Worm (Caenorhabditis elegans) whole organism, L4 larva: ENCODE data around the gene gos-28.
A peak's percentile ranks its signal among the peaks of the same experiment; 100 is the strongest.

Experiments used
- F37D6.2 ChIP-seq: sonication (generic microtip); optimal IDR thresholded peaks from 2 replicates; lab custom pipeline; 2016; ENCODE audit warnings: mild to moderate bottlenecking, missing genetic modification characterization, missing compliant biosample characterization
- T20F7.1 ChIP-seq: fragments of 200-800 bp; sonication (Bioruptor generic); optimal IDR thresholded peaks from 2 replicates; lab custom pipeline; 2018; ENCODE audit warnings: mild to moderate bottlenecking, missing genetic modification characterization, missing compliant biosample characterization
- ZK337.2 ChIP-seq: fragments of 200-800 bp; sonication (Bioruptor generic); IDR thresholded peaks from 2 replicates; pipeline ENCODE4 v1.3.6; 2022; ENCODE audit warnings: missing genetic modification reagents, missing genetic modification characterization, missing compliant biosample characterization
- ZK546.5 ChIP-seq, 2 experiments: sonication (generic microtip); optimal IDR thresholded peaks; 2 replicates each; lab custom pipeline; 2017; ENCODE audit warnings: missing biosample characterization in 2 of 2, missing genetic modification characterization in 2 of 2
- aha-1 ChIP-seq: fragments of 150-350 bp; peaks from one replicate; lab custom pipeline; 2014; ENCODE audit warnings: missing biosample characterization, missing genetic modification characterization
- arid-1 ChIP-seq: fragments of 200-800 bp; sonication (Bioruptor generic); conservative IDR thresholded peaks from 2 replicates; pipeline ENCODE4 v1.3.6; 2022; ENCODE audit warnings: missing genetic modification reagents, missing genetic modification characterization, missing compliant biosample characterization
- ceh-20 ChIP-seq: fragments of 200-800 bp; sonication (Bioruptor generic); IDR thresholded peaks from 2 replicates; pipeline ENCODE4 v1.3.6; 2022; ENCODE audit warnings: missing genetic modification reagents, missing genetic modification characterization, missing compliant biosample characterization
- ceh-28 ChIP-seq: fragments of 150-350 bp; optimal IDR thresholded peaks from 2 replicates; lab custom pipeline; 2014; ENCODE audit warnings: missing biosample characterization, missing genetic modification reagents, missing genetic modification characterization
- ceh-32 ChIP-seq: sonication (generic microtip); optimal IDR thresholded peaks from 2 replicates; lab custom pipeline; 2016; ENCODE audit warnings: mild to moderate bottlenecking, missing genetic modification characterization, missing compliant biosample characterization; ENCODE audit not compliant: poor library complexity
- ceh-62 ChIP-seq: sonication (generic microtip); optimal IDR thresholded peaks from 2 replicates; lab custom pipeline; 2017; ENCODE audit warnings: missing biosample characterization, missing genetic modification characterization
- ceh-82 ChIP-seq: sonication (generic microtip); optimal IDR thresholded peaks from 2 replicates; lab custom pipeline; 2017; ENCODE audit warnings: missing biosample characterization, missing genetic modification characterization
- daf-16 ChIP-seq, 3 experiments: sonication (generic microtip); optimal IDR thresholded peaks; 2 replicates each; lab custom pipeline; 2016 to 2017; ENCODE audit warnings: missing genetic modification characterization in 3 of 3, missing genetic modification reagents in 3 of 3, mild to moderate bottlenecking in 2 of 3, missing compliant biosample characterization in 2 of 3, missing biosample characterization in 1 of 3, moderate library complexity in 1 of 3
- dmd-6 ChIP-seq: fragments of 200-800 bp; sonication (Bioruptor generic); IDR thresholded peaks from 2 replicates; pipeline ENCODE4 v1.3.6; 2022; ENCODE audit warnings: missing genetic modification reagents, missing genetic modification characterization, missing compliant biosample characterization
- dpl-1 ChIP-seq: fragments of 150-350 bp; optimal IDR thresholded peaks from 2 replicates; lab custom pipeline; 2014; ENCODE audit warnings: missing biosample characterization, missing genetic modification reagents, missing genetic modification characterization
- duxl-1 ChIP-seq: sonication (generic microtip); optimal IDR thresholded peaks from 2 replicates; lab custom pipeline; 2016; ENCODE audit warnings: mild to moderate bottlenecking, missing genetic modification characterization, moderate library complexity, missing compliant biosample characterization; ENCODE audit not compliant: poor library complexity
- dve-1 ChIP-seq: sonication (generic microtip); optimal IDR thresholded peaks from 2 replicates; lab custom pipeline; 2017; ENCODE audit warnings: antibody characterized with exemption, mild to moderate bottlenecking, missing genetic modification characterization, missing compliant biosample characterization; ENCODE audit not compliant: insufficient read depth
- egl-27 ChIP-seq: sonication (generic microtip); optimal IDR thresholded peaks from 3 replicates; lab custom pipeline; 2017; ENCODE audit warnings: missing biosample characterization, missing genetic modification reagents, missing genetic modification characterization
- egl-43 ChIP-seq: fragments of 200-800 bp; sonication (Bioruptor generic); IDR thresholded peaks from 2 replicates; pipeline ENCODE4 v1.3.6; 2022; ENCODE audit warnings: missing genetic modification reagents, missing genetic modification characterization, missing compliant biosample characterization
- gei-8 ChIP-seq: fragments of 200-800 bp; sonication (Bioruptor generic); optimal IDR thresholded peaks from 2 replicates; lab custom pipeline; 2018; ENCODE audit warnings: mild to moderate bottlenecking, missing genetic modification characterization, missing compliant biosample characterization
- hif-1 ChIP-seq, 2 experiments: sonication (generic microtip); optimal IDR thresholded peaks; 2 replicates each; lab custom pipeline; 2016 to 2017; ENCODE audit warnings: missing compliant biosample characterization in 2 of 2, missing genetic modification characterization in 2 of 2, missing genetic modification reagents in 2 of 2, missing genotype in 2 of 2, mild to moderate bottlenecking in 1 of 2
- hlh-11 ChIP-seq: fragments of 200-800 bp; sonication (Bioruptor generic); optimal IDR thresholded peaks from 2 replicates; lab custom pipeline; 2018; ENCODE audit warnings: mild to moderate bottlenecking, missing genetic modification characterization, missing compliant biosample characterization
- hlh-30 ChIP-seq: sonication (generic microtip); optimal IDR thresholded peaks from 2 replicates; lab custom pipeline; 2017; ENCODE audit warnings: antibody characterized with exemption, mild to moderate bottlenecking, missing genetic modification characterization, missing compliant biosample characterization; ENCODE audit not compliant: insufficient read depth
- hmg-1.1 ChIP-seq: fragments of 200-800 bp; sonication (Bioruptor generic); IDR thresholded peaks from 2 replicates; pipeline ENCODE4 v1.3.6; 2022; ENCODE audit warnings: missing genetic modification reagents, missing genetic modification characterization, missing compliant biosample characterization
- lim-7 ChIP-seq: fragments of 200-800 bp; sonication (Bioruptor generic); IDR thresholded peaks from 2 replicates; pipeline ENCODE4 v1.3.6; 2022; ENCODE audit warnings: missing genetic modification characterization, missing compliant biosample characterization
- lin-13 ChIP-seq: fragments of 150-350 bp; optimal IDR thresholded peaks from 2 replicates; lab custom pipeline; 2014; ENCODE audit warnings: missing biosample characterization, missing genetic modification reagents, missing genetic modification characterization
- lin-39 ChIP-seq: fragments of 150-350 bp; optimal IDR thresholded peaks from 2 replicates; lab custom pipeline; 2014; ENCODE audit warnings: missing biosample characterization, missing genetic modification reagents, missing genetic modification characterization
- lsy-2 ChIP-seq, 2 experiments: fragments of 150-350 bp in 1 of 2; sonication (generic microtip) in 1 of 2; optimal IDR thresholded peaks; 2 replicates each; lab custom pipeline; 2014 to 2017; ENCODE audit warnings: missing biosample characterization in 2 of 2, missing genetic modification characterization in 2 of 2
- mdl-1 ChIP-seq, 2 experiments: fragments of 150-350 bp in 1 of 2; sonication (generic microtip) in 1 of 2; optimal IDR thresholded peaks; 2 replicates each; lab custom pipeline; 2014 to 2017; ENCODE audit warnings: missing biosample characterization in 2 of 2, missing genetic modification characterization in 2 of 2
- mep-1 ChIP-seq: fragments of 150-350 bp; sonication (generic microtip); optimal IDR thresholded peaks from 3 replicates; lab custom pipeline; 2014; ENCODE audit warnings: missing biosample characterization, missing genetic modification characterization
- mes-2 ChIP-seq: sonication (generic microtip); optimal IDR thresholded peaks from 2 replicates; lab custom pipeline; 2016; ENCODE audit warnings: missing genotype, mild to moderate bottlenecking, missing genetic modification characterization, missing compliant biosample characterization; ENCODE audit not compliant: poor library complexity, severe bottlenecking
- mxl-2 ChIP-seq: fragments of 200-800 bp; sonication (Bioruptor generic); conservative IDR thresholded peaks from 2 replicates; pipeline ENCODE4 v1.3.6; 2022; ENCODE audit warnings: missing genetic modification reagents, missing genetic modification characterization, missing compliant biosample characterization
- mxl-3 ChIP-seq: fragments of 200-800 bp; sonication (Bioruptor generic); optimal IDR thresholded peaks from 2 replicates; lab custom pipeline; 2018; ENCODE audit warnings: mild to moderate bottlenecking, missing genetic modification characterization, missing compliant biosample characterization
- nhr-11 ChIP-seq: fragments of 150-350 bp; optimal IDR thresholded peaks from 2 replicates; lab custom pipeline; 2014; ENCODE audit warnings: missing biosample characterization, missing genetic modification characterization
- nhr-111 ChIP-seq: fragments of 200-800 bp; sonication (Bioruptor generic); optimal IDR thresholded peaks from 2 replicates; lab custom pipeline; 2018; ENCODE audit warnings: mild to moderate bottlenecking, missing genetic modification characterization, missing compliant biosample characterization
- nhr-237 ChIP-seq: sonication (generic microtip); optimal IDR thresholded peaks from 2 replicates; lab custom pipeline; 2017; ENCODE audit warnings: missing biosample characterization, missing genetic modification characterization
- nhr-28 ChIP-seq: fragments of 150-350 bp; optimal IDR thresholded peaks from 2 replicates; lab custom pipeline; 2014; ENCODE audit warnings: missing biosample characterization, missing genetic modification characterization
- nhr-42 ChIP-seq: fragments of 200-800 bp; sonication (Bioruptor generic); IDR thresholded peaks from 2 replicates; pipeline ENCODE4 v1.3.6; 2022; ENCODE audit warnings: missing genetic modification characterization, missing compliant biosample characterization
- nhr-48 ChIP-seq: sonication (generic microtip); optimal IDR thresholded peaks from 2 replicates; lab custom pipeline; 2016; ENCODE audit warnings: mild to moderate bottlenecking, missing genetic modification characterization, missing compliant biosample characterization
- nhr-6 ChIP-seq: fragments of 150-350 bp; optimal IDR thresholded peaks from 2 replicates; lab custom pipeline; 2014; ENCODE audit warnings: missing biosample characterization, missing genetic modification characterization
- nhr-77 ChIP-seq: fragments of 150-350 bp; optimal IDR thresholded peaks from 2 replicates; lab custom pipeline; 2014; ENCODE audit warnings: missing biosample characterization, missing genetic modification characterization
- pha-4 ChIP-seq, 2 experiments: fragments of 150-350 bp in 1 of 2; fragments of 200-800 bp in 1 of 2; sonication (Bioruptor generic) in 1 of 2; IDR thresholded peaks in 1 of 2; optimal IDR thresholded peaks in 1 of 2; 2 replicates each; pipeline versions ENCODE4 v1.3.6 to Lab custom; 2014 to 2022; ENCODE audit warnings: missing genetic modification characterization in 2 of 2, missing genetic modification reagents in 2 of 2, missing biosample characterization in 1 of 2, missing compliant biosample characterization in 1 of 2
- snpc-1.2 ChIP-seq: fragments of 200-800 bp; sonication (Bioruptor generic); IDR thresholded peaks from 2 replicates; pipeline ENCODE4 v1.3.6; 2022; ENCODE audit warnings: missing genetic modification reagents, missing genetic modification characterization, missing compliant biosample characterization
- spr-1 ChIP-seq: sonication (generic microtip); optimal IDR thresholded peaks from 2 replicates; lab custom pipeline; 2016; ENCODE audit warnings: mild to moderate bottlenecking, missing genetic modification characterization, missing compliant biosample characterization
- unc-39 ChIP-seq: sonication (generic microtip); optimal IDR thresholded peaks from 2 replicates; lab custom pipeline; 2017; ENCODE audit warnings: missing biosample characterization, missing genetic modification characterization
- vab-7 ChIP-seq: fragments of 200-800 bp; sonication (Bioruptor generic); IDR thresholded peaks from 2 replicates; pipeline ENCODE4 v1.3.6; 2022; ENCODE audit warnings: missing genetic modification reagents, missing genetic modification characterization, missing compliant biosample characterization
- zip-11 ChIP-seq: fragments of 200-800 bp; sonication (Bioruptor generic); IDR thresholded peaks from 2 replicates; pipeline ENCODE4 v1.3.6; 2022; ENCODE audit warnings: missing genetic modification characterization, missing compliant biosample characterization

gos-28 gene

DNA sequence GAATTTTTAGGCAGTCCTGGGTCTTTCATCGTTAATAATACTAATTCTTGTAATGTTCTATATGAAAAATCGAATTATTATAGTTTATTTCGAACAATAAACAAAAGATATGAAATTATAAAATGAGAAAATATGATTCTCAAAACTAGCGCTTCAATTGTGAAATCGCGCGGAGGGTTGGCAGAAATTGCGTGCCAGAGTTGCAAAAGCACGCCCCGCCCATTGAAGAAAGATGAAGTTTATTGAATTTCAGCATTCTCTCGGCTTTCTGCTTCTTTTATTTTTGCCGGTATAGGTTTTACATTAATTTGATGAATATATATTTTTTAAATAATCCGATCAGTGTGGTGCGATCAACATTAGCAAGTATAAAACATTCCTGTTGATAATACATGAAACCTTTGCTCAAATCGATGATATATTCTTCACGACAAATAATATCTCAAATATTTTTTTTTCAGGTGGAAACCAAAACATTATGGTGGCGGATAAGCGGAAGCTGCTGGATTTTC lies 10.1 kb upstream of the gos-28 start, which contains the start of the genes eco-1 and hmgr-1:
Gene eco-1 (minus strand): TSS at position 59 of the 512 bp plus-strand sequence.
Gene hmgr-1 (plus strand): TSS at position 462 of the 512 bp plus-strand sequence.
- TF ChIP-seq dpl-1 (GFP tag; lab: Kevin White, UChicago) (peak; percentile 73), ceh-82 (tag; lab: Kevin White, UChicago) (no peak), zip-11 (GFP tag; lab: Robert Waterston, UW) (no peak), egl-43 (GFP tag; lab: Robert Waterston, UW) (no peak), nhr-28 (tag; lab: Kevin White, UChicago) (no peak), hmg-1.1 (no peak), nhr-237 (no peak), lim-7 (GFP tag; lab: Robert Waterston, UW) (no peak), lin-39 (tag; lab: Kevin White, UChicago) (no peak), arid-1 (GFP tag; lab: Robert Waterston, UW) (0 out of 2 replicates have a peak, but pooled peaks have one; percentile 30), ceh-62 (tag; lab: Kevin White, UChicago) (no peak), ZK546.5 (tag; optimal IDR thresholded peaks at IDR 0.05; lab: Kevin White, UChicago) (no peak), vab-7 (GFP tag; lab: Robert Waterston, UW) (no peak), gei-8 (GFP tag; lab: Kevin White, UChicago) (no peak), duxl-1 (no peak), mes-2 (tag; lab: Kevin White, UChicago) (peak; percentile 86), lsy-2 (tag; optimal IDR thresholded peaks at IDR 0.05; lab: Kevin White, UChicago) (peak in 1 of 2 experiments; percentile 40)

DNA sequence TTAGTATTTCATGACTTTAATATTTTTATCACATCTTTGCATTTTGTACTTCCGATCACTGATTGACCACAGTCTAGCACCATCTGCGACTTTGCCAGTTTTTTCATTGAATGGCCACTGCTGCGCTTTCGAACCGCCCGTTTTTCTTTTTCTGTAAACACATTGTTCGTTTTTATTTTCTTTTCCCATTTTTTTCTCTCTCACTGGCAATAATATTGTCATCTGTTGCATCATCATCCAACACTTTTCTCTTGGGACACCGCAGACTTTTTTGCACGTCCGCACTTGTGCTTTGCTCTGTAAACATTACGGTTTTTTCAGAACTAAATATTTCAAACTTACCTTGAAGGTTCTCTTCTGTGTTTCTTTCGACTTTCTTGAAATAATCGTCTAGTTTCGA lies 9.7 kb upstream of the gos-28 start:
- TF ChIP-seq lin-13 (peak; percentile 32), hif-1 (tag; optimal IDR thresholded peaks at IDR 0.05; lab: Kevin White, UChicago) (peak in 1 of 2 experiments; percentile 92), nhr-11 (tag; lab: Kevin White, UChicago) (peak; percentile 12), nhr-111 (GFP tag; lab: Kevin White, UChicago) (no peak), nhr-28 (tag; lab: Kevin White, UChicago) (peak; percentile 63), ceh-20 (GFP tag; lab: Robert Waterston, UW) (0 out of 2 replicates have a peak, but pooled peaks have one; percentile 42), nhr-48 (tag; lab: Kevin White, UChicago) (no peak), mep-1 (tag; lab: Kevin White, UChicago) (peak; percentile 36), hlh-30 (peak; percentile 40), nhr-6 (tag; lab: Kevin White, UChicago) (no peak), lsy-2 (tag; optimal IDR thresholded peaks at IDR 0.05; lab: Kevin White, UChicago) (no peak), mxl-3 (GFP tag; lab: Kevin White, UChicago) (peak; percentile 15), hlh-11 (tag; lab: Kevin White, UChicago) (peak; percentile 72), daf-16 (GFP tag; optimal IDR thresholded peaks at IDR 0.05; lab: Kevin White, UChicago) (peak in 1 of 2 experiments; percentile 80), daf-16 (tag; optimal IDR thresholded peaks at IDR 0.05; lab: Kevin White, UChicago) (peak; percentile 60), dve-1 (tag; lab: Kevin White, UChicago) (peak; percentile 24), pha-4 (GFP tag; IDR thresholded peaks at IDR 0.05; lab: Robert Waterston, UW) (no peak), pha-4 (tag; optimal IDR thresholded peaks at IDR 0.05; lab: Kevin White, UChicago) (peak; percentile 80), aha-1 (tag; lab: Kevin White, UChicago) (peak; percentile 93), dmd-6 (GFP tag; lab: Robert Waterston, UW) (peak; percentile 51; the same call in 1 of the 2 replicates), snpc-1.2 (GFP tag; lab: Robert Waterston, UW) (no peak)

DNA sequence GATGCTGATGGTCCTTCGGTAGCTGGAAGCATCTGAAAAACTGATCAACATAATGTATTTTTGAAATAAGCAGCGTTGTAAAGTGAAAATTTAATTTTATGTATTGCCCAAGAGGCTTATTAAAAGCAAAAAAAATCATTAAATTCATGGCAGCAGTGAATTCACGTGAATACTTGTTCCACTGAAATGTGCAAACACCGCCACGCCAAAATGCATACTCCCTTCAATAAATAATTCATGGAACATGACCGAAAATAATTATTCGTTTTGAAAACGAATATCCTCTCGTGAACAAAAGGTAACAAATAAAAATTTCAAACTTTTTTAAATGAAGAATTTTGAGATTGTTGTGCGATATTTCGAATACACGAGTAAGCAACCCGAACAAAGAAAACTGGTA lies 8.4 kb upstream of the gos-28 start, which contains the start of gene F08F8.10:
Gene F08F8.10 (minus strand): TSS at position 38 of the 400 bp plus-strand sequence.
- TF ChIP-seq F37D6.2 (tag; lab: Kevin White, UChicago) (no peak), spr-1 (tag; lab: Kevin White, UChicago) (no peak), nhr-28 (tag; lab: Kevin White, UChicago) (peak; percentile 31), egl-27 (tag; lab: Kevin White, UChicago) (no peak), mdl-1 (tag; optimal IDR thresholded peaks at IDR 0.05; lab: Kevin White, UChicago) (peak in 1 of 2 experiments; percentile 14), ceh-28 (tag; lab: Kevin White, UChicago) (no peak), mxl-2 (GFP tag; lab: Robert Waterston, UW) (no peak), daf-16 (GFP tag; optimal IDR thresholded peaks at IDR 0.05; lab: Kevin White, UChicago) (no peak), daf-16 (tag; optimal IDR thresholded peaks at IDR 0.05; lab: Kevin White, UChicago) (peak; percentile 19), unc-39 (tag; lab: Kevin White, UChicago) (no peak), snpc-1.2 (GFP tag; lab: Robert Waterston, UW) (no peak), T20F7.1 (peak; percentile 54), nhr-77 (tag; lab: Kevin White, UChicago) (no peak), ZK337.2 (no peak), ceh-32 (tag; lab: Kevin White, UChicago) (no peak), nhr-42 (no peak)
